Fruit fly (Drosophila melanogaster): ENCODE measurements around the gene RpL36A.

The RpL36A gene

dm6 chr2L:8004072-8004471 is 38.6 kb downstream of the RpL36A start, which contains the start of gene Wwox (continued):
- TF ChIP-seq ham (GFP tag; IDR thresholded peaks at IDR 0.05) (no peak), Hr3 (GFP tag; optimal IDR thresholded peaks at IDR 0.05) (no peak), CG12219 (GFP tag; optimal IDR thresholded peaks at IDR 0.05) (no peak), CG4707 (GFP tag; optimal IDR thresholded peaks at IDR 0.05) (no peak), Lhr (GFP tag; optimal IDR thresholded peaks at IDR 0.05) (no peak), odd (GFP tag; optimal IDR thresholded peaks at IDR 0.05) (no peak), Dll (GFP tag; IDR thresholded peaks at IDR 0.05; ENCODE audit: partially characterized antibody) (peak; percentile 78), CG10267 (tag; optimal IDR thresholded peaks at IDR 0.05) (no peak), CG15514 (GFP tag; optimal IDR thresholded peaks at IDR 0.05) (no peak), CG8944 (GFP tag; optimal IDR thresholded peaks at IDR 0.05) (no peak), CG8281 (tag; optimal IDR thresholded peaks at IDR 0.05) (no peak), grau (tag; optimal IDR thresholded peaks at IDR 0.05) (no peak), zen (tag; optimal IDR thresholded peaks at IDR 0.05) (no peak), CG10462 (GFP tag; optimal IDR thresholded peaks at IDR 0.05) (no peak), nau (GFP tag; optimal IDR thresholded peaks at IDR 0.05) (no peak), Eip74EF (GFP tag; optimal IDR thresholded peaks at IDR 0.05) (no peak), CG15011 (GFP tag; optimal IDR thresholded peaks at IDR 0.05) (no peak), stwl (tag; optimal IDR thresholded peaks at IDR 0.05) (peak; percentile 22), CG4854 (GFP tag; optimal IDR thresholded peaks at IDR 0.05) (no peak), CG8765 (GFP tag; IDR thresholded peaks at IDR 0.05) (no peak), tgo (GFP tag; IDR thresholded peaks at IDR 0.05) (no peak), yki (optimal IDR thresholded peaks at IDR 0.05) (no peak), Hmx (GFP tag; optimal IDR thresholded peaks at IDR 0.05) (no peak), Vsx1 (GFP tag; optimal IDR thresholded peaks at IDR 0.05) (no peak), tup (GFP tag; optimal IDR thresholded peaks at IDR 0.05) (no peak), corto (GFP tag; optimal IDR thresholded peaks at IDR 0.05) (no peak), CG14014 (GFP tag; IDR thresholded peaks at IDR 0.05) (no peak), Hsf (GFP tag; optimal IDR thresholded peaks at IDR 0.05) (no peak), CG5245 (GFP tag; optimal IDR thresholded peaks at IDR 0.05) (no peak), Oaz (GFP tag; IDR thresholded peaks at IDR 0.05) (no peak), crc (GFP tag; optimal IDR thresholded peaks at IDR 0.05) (no peak), Opbp (GFP tag; IDR thresholded peaks at IDR 0.05; ENCODE audit: partially characterized antibody) (peak; percentile 35; the same call in 2 of the 3 replicates), nom (GFP tag; optimal IDR thresholded peaks at IDR 0.05) (no peak), stc (GFP tag; IDR thresholded peaks at IDR 0.05) (no peak), phol (tag; optimal IDR thresholded peaks at IDR 0.05) (no peak), CG34224 (GFP tag; IDR thresholded peaks at IDR 0.05; ENCODE audit: partially characterized antibody) (peak; percentile 83), Dp (GFP tag; optimal IDR thresholded peaks at IDR 0.05) (peak; percentile 77), D (optimal IDR thresholded peaks at IDR 0.05) (no peak), D (GFP tag; optimal IDR thresholded peaks at IDR 0.05) (no peak), sna (GFP tag; IDR thresholded peaks at IDR 0.05; ENCODE audit: partially characterized antibody) (peak; percentile 68), dmrt11E (tag; optimal IDR thresholded peaks at IDR 0.05) (no peak), dpn (GFP tag; optimal IDR thresholded peaks at IDR 0.05) (no peak), mld (GFP tag; IDR thresholded peaks at IDR 0.05; ENCODE audit: partially characterized antibody) (no peak), Doc2 (GFP tag; IDR thresholded peaks at IDR 0.05) (no peak), Bgb (GFP tag; IDR thresholded peaks at IDR 0.05; ENCODE audit: partially characterized antibody) (peak; percentile 54; the same call in 1 of the 2 replicates), CG5953 (GFP tag; IDR thresholded peaks at IDR 0.05) (no peak), CG11723 (GFP tag; optimal IDR thresholded peaks at IDR 0.05) (no peak), CG4360 (GFP tag; IDR thresholded peaks at IDR 0.05) (no peak), exex (tag; optimal IDR thresholded peaks at IDR 0.05) (no peak), Nf-YA (GFP tag; IDR thresholded peaks at IDR 0.05) (no peak), CG12155 (GFP tag; optimal IDR thresholded peaks at IDR 0.05) (no peak)
